Fruit fly (Drosophila melanogaster) whole organism, embryonic: ENCODE measurements around the gene CG46512.
"Not testable (repeated sequence)": the region's sequence is repeated elsewhere in the genome, so short reads cannot be mapped to it uniquely, and the experiment has no call there.

ENCODE experiments used
- CG17912 ChIP-seq: fragments of 200-800 bp; sonication (Bioruptor generic); optimal IDR thresholded peaks from 2 replicates; lab custom pipeline; 2018; ENCODE audit warnings: missing biosample characterization, mild to moderate bottlenecking, missing genetic modification characterization
- ab ChIP-seq: fragments of 200-800 bp; sonication (Bioruptor generic); optimal IDR thresholded peaks from 2 replicates; lab custom pipeline; 2016; ENCODE audit warnings: missing biosample characterization, missing genetic modification characterization
- chm ChIP-seq: fragments of 200-800 bp; sonication (Bioruptor generic); IDR thresholded peaks from 2 replicates; pipeline ENCODE4 v1.3.6; 2022; ENCODE audit warnings: missing biosample characterization, missing genetic modification characterization
- kay ChIP-seq: fragments of 200-800 bp; sonication (Bioruptor generic); optimal IDR thresholded peaks from 2 replicates; lab custom pipeline; 2016; ENCODE audit warnings: missing biosample characterization, missing genetic modification characterization
- lbe ChIP-seq: fragments of 200-800 bp; sonication (Bioruptor generic); optimal IDR thresholded peaks from 2 replicates; lab custom pipeline; 2016; ENCODE audit warnings: missing biosample characterization, mild to moderate bottlenecking, missing genetic modification characterization
- trh ChIP-seq: fragments of 200-800 bp; sonication (Bioruptor generic); optimal IDR thresholded peaks from 2 replicates; lab custom pipeline; 2016; ENCODE audit warnings: missing biosample characterization, missing genetic modification characterization

Gene CG46512

dm6 chrX:22231270-22231669, 44.1 kb downstream of the CG46512 start, which contains the start of gene CG46519:
Gene CG46519 (plus strand): TSS chrX:22231570.
- TF ChIP-seq kay, ab, trh (GFP tag; lab: Kevin White, UChicago): not testable (repeated sequence)

- TF ChIP-seq chm (GFP tag; lab: Robert Waterston, UW); lbe (GFP tag; lab: Kevin White, UChicago); CG17912 (GFP tag; lab: Kevin White, UChicago): not testable (repeated sequence)
These were observed 49.1 kb downstream of the CG46512 start, which contains the start of gene CG46520 for dm6 chrX:22236265-22236664. Gene CG46520 (plus strand): TSS chrX:22236565.
